Fruit fly (Drosophila melanogaster) whole organism, embryonic: ENCODE results near the gene CG14220.
A peak's percentile ranks its signal among the peaks of the same experiment; 100 is the strongest.

Experiments
- B-H2 ChIP-seq: fragments of 200-800 bp; sonication (Bioruptor generic); optimal IDR thresholded peaks from 2 replicates; lab custom pipeline; 2018; ENCODE audit warnings: missing biosample characterization, mild to moderate bottlenecking, missing genetic modification characterization
- CG10267 ChIP-seq: fragments of 200-800 bp; sonication (Bioruptor generic); optimal IDR thresholded peaks from 2 replicates; lab custom pipeline; 2018; ENCODE audit warnings: missing biosample characterization, mild to moderate bottlenecking, missing genetic modification characterization, moderate library complexity
- CG10462 ChIP-seq: fragments of 200-800 bp; sonication (Bioruptor generic); optimal IDR thresholded peaks from 2 replicates; lab custom pipeline; 2016; ENCODE audit warnings: missing biosample characterization, missing genetic modification characterization
- CG12071 ChIP-seq: fragments of 200-800 bp; sonication (Bioruptor generic); optimal IDR thresholded peaks from 3 replicates; lab custom pipeline; 2018; ENCODE audit warnings: missing biosample characterization, mild to moderate bottlenecking, missing genetic modification characterization
- CG13894 ChIP-seq: fragments of 200-800 bp; sonication (Bioruptor generic); optimal IDR thresholded peaks from 3 replicates; lab custom pipeline; 2018; ENCODE audit warnings: missing biosample characterization, mild to moderate bottlenecking, missing genetic modification characterization, moderate library complexity
- CG14014 ChIP-seq: fragments of 200-800 bp; sonication (Bioruptor generic); IDR thresholded peaks from 2 replicates; pipeline ENCODE4 v1.3.6; 2022; ENCODE audit warnings: missing biosample characterization, missing genetic modification characterization
- CG15011 ChIP-seq: fragments of 200-800 bp; sonication (Bioruptor generic); optimal IDR thresholded peaks from 3 replicates; lab custom pipeline; 2018; ENCODE audit warnings: missing biosample characterization, mild to moderate bottlenecking, missing genetic modification characterization
- CG15269 ChIP-seq: fragments of 200-800 bp; sonication (Bioruptor generic); optimal IDR thresholded peaks from 2 replicates; lab custom pipeline; 2018; ENCODE audit warnings: missing biosample characterization, mild to moderate bottlenecking, missing genetic modification characterization, moderate library complexity
- CG1529 ChIP-seq: fragments of 200-800 bp; sonication (Bioruptor generic); optimal IDR thresholded peaks from 3 replicates; lab custom pipeline; 2018; ENCODE audit warnings: missing biosample characterization, missing genetic modification characterization
- CG15696 ChIP-seq: fragments of 200-800 bp; sonication (Bioruptor generic); optimal IDR thresholded peaks from 2 replicates; lab custom pipeline; 2019; ENCODE audit warnings: missing biosample characterization, mild to moderate bottlenecking, missing genetic modification characterization, moderate library complexity
- CG18619 ChIP-seq: fragments of 200-800 bp; sonication (Bioruptor generic); optimal IDR thresholded peaks from 3 replicates; lab custom pipeline; 2017; ENCODE audit warnings: missing biosample characterization, mild to moderate bottlenecking, missing genetic modification characterization
- CG2875 ChIP-seq: fragments of 200-800 bp; sonication (Bioruptor generic); optimal IDR thresholded peaks from 2 replicates; lab custom pipeline; 2017; ENCODE audit warnings: missing biosample characterization, mild to moderate bottlenecking, missing genetic modification characterization, missing genetic modification reagents
- CG30431 ChIP-seq: fragments of 200-800 bp; sonication (Bioruptor generic); optimal IDR thresholded peaks from 2 replicates; lab custom pipeline; 2017; ENCODE audit warnings: missing biosample characterization, missing genetic modification characterization
- CG3995 ChIP-seq: fragments of 200-800 bp; sonication (Bioruptor generic); optimal IDR thresholded peaks from 3 replicates; lab custom pipeline; 2016; ENCODE audit warnings: missing biosample characterization, missing genetic modification characterization
- CG4424 ChIP-seq: fragments of 200-800 bp; sonication (Bioruptor generic); optimal IDR thresholded peaks from 3 replicates; lab custom pipeline; 2016; ENCODE audit warnings: missing biosample characterization, missing genetic modification characterization
- CG4854 ChIP-seq: fragments of 200-800 bp; sonication (Bioruptor generic); optimal IDR thresholded peaks from 2 replicates; lab custom pipeline; 2016; ENCODE audit warnings: missing biosample characterization, missing genetic modification characterization, inconsistent platforms
- CG9797 ChIP-seq: fragments of 200-800 bp; sonication (Bioruptor generic); optimal IDR thresholded peaks from 3 replicates; lab custom pipeline; 2018; ENCODE audit warnings: missing biosample characterization, mild to moderate bottlenecking, missing genetic modification characterization
- Dek ChIP-seq: fragments of 200-800 bp; sonication (Bioruptor generic); optimal IDR thresholded peaks from 3 replicates; lab custom pipeline; 2019; ENCODE audit warnings: missing biosample characterization, mild to moderate bottlenecking, missing genetic modification characterization, moderate library complexity
- Dip2 ChIP-seq: fragments of 200-800 bp; sonication (Bioruptor generic); IDR thresholded peaks from 2 replicates; pipeline ENCODE4 v1.3.6; 2022; ENCODE audit warnings: missing biosample characterization, missing genetic modification characterization
- Dp ChIP-seq: fragments of 200-800 bp; sonication (Bioruptor generic); optimal IDR thresholded peaks from 2 replicates; lab custom pipeline; 2018; ENCODE audit warnings: missing biosample characterization, mild to moderate bottlenecking, missing genetic modification characterization, moderate library complexity
- E2f1 ChIP-seq: fragments of 200-800 bp; sonication (Bioruptor generic); IDR thresholded peaks from 2 replicates; pipeline ENCODE4 v1.3.6; 2022; ENCODE audit warnings: missing biosample characterization, missing genetic modification characterization
- HLH3B ChIP-seq: fragments of 200-800 bp; sonication (Bioruptor generic); IDR thresholded peaks from 2 replicates; pipeline ENCODE4 v1.3.6; 2022; ENCODE audit warnings: missing biosample characterization, missing genetic modification characterization
- Hmx ChIP-seq: fragments of 200-800 bp; sonication (Bioruptor generic); optimal IDR thresholded peaks from 2 replicates; lab custom pipeline; 2016; ENCODE audit warnings: missing biosample characterization, missing genetic modification characterization
- Hr3 ChIP-seq: fragments of 200-800 bp; sonication (Bioruptor generic); optimal IDR thresholded peaks from 3 replicates; lab custom pipeline; 2016; ENCODE audit warnings: missing biosample characterization, missing genetic modification characterization
- Hr39 ChIP-seq: fragments of >200 bp; optimal IDR thresholded peaks from 2 replicates; lab custom pipeline; 2017
- Jarid2 ChIP-seq: fragments of 200-800 bp; sonication (Bioruptor generic); optimal IDR thresholded peaks from 3 replicates; lab custom pipeline; 2017; ENCODE audit warnings: mild to moderate bottlenecking, missing biosample characterization, missing genetic modification reagents, missing genetic modification characterization
- Lpt ChIP-seq: fragments of >200 bp; optimal IDR thresholded peaks from 2 replicates; lab custom pipeline; 2018; ENCODE audit warnings: missing biosample characterization, missing genetic modification characterization
- Mrtf ChIP-seq: fragments of 200-800 bp; sonication (Bioruptor generic); IDR thresholded peaks from 3 replicates; pipeline ENCODE4 v1.3.6; 2022; ENCODE audit warnings: missing biosample characterization, missing genetic modification characterization
- Side ChIP-seq: fragments of 200-800 bp; sonication (Bioruptor generic); optimal IDR thresholded peaks from 2 replicates; lab custom pipeline; 2016; ENCODE audit warnings: missing biosample characterization, missing genetic modification characterization
- Sry-δ ChIP-seq: fragments of 200-800 bp; sonication (Bioruptor generic); optimal IDR thresholded peaks from 2 replicates; lab custom pipeline; 2016; ENCODE audit warnings: missing biosample characterization, missing genetic modification characterization
- Trl ChIP-seq, 3 experiments: fragments of >200 bp in 2 of 3; fragments of 200-800 bp in 1 of 3; sonication (Bioruptor generic) in 1 of 3; optimal IDR thresholded peaks; 2 replicates in 1 of 3; 3 replicates in 2 of 3; lab custom pipeline; 2016 to 2017; ENCODE audit warnings: missing biosample characterization in 1 of 3, missing genetic modification characterization in 1 of 3
- ara ChIP-seq: fragments of 200-800 bp; sonication (Bioruptor generic); IDR thresholded peaks from 2 replicates; pipeline ENCODE4 v1.3.6; 2022; ENCODE audit warnings: missing biosample characterization, missing genetic modification characterization
- ase ChIP-seq: fragments of 200-800 bp; sonication (Bioruptor generic); IDR thresholded peaks from 3 replicates; pipeline ENCODE4 v1.3.6; 2022; ENCODE audit warnings: missing biosample characterization, missing genetic modification characterization
- bbx ChIP-seq: fragments of 200-800 bp; sonication (Bioruptor generic); IDR thresholded peaks from 2 replicates; pipeline ENCODE4 v1.3.6; 2022; ENCODE audit warnings: missing biosample characterization, missing genetic modification characterization; ENCODE audit not compliant: partially characterized antibody
- bowl ChIP-seq: fragments of 200-800 bp; sonication (Bioruptor generic); IDR thresholded peaks from 2 replicates; pipeline ENCODE4 v1.3.6; 2022; ENCODE audit warnings: missing biosample characterization, missing genetic modification characterization
- cato ChIP-seq: fragments of 200-800 bp; sonication (Bioruptor generic); optimal IDR thresholded peaks from 2 replicates; lab custom pipeline; 2016; ENCODE audit warnings: missing biosample characterization, missing genetic modification characterization, borderline replicate concordance
- fru ChIP-seq: fragments of >200 bp; optimal IDR thresholded peaks from 2 replicates; lab custom pipeline; 2017
- gcm2 ChIP-seq: fragments of 200-800 bp; sonication (Bioruptor generic); optimal IDR thresholded peaks from 2 replicates; lab custom pipeline; 2016; ENCODE audit warnings: missing biosample characterization, missing genetic modification characterization
- grn ChIP-seq: fragments of 200-800 bp; sonication (Bioruptor generic); optimal IDR thresholded peaks from 3 replicates; lab custom pipeline; 2017; ENCODE audit warnings: missing biosample characterization, missing genetic modification characterization
- gro ChIP-seq: fragments of 200-800 bp; sonication (Bioruptor generic); optimal IDR thresholded peaks from 2 replicates; lab custom pipeline; 2016; ENCODE audit warnings: missing biosample characterization, missing genetic modification characterization
- gt ChIP-seq: fragments of 200-800 bp; sonication (Bioruptor generic); IDR thresholded peaks from 2 replicates; pipeline ENCODE4 v1.3.6; 2022; ENCODE audit warnings: missing biosample characterization, missing genetic modification characterization
- jumu ChIP-seq: fragments of 200-800 bp; sonication (Bioruptor generic); optimal IDR thresholded peaks from 3 replicates; lab custom pipeline; 2016; ENCODE audit warnings: missing biosample characterization, missing genetic modification characterization
- kay ChIP-seq: fragments of 200-800 bp; sonication (Bioruptor generic); optimal IDR thresholded peaks from 2 replicates; lab custom pipeline; 2016; ENCODE audit warnings: missing biosample characterization, missing genetic modification characterization
- ken ChIP-seq: fragments of 200-800 bp; sonication (Bioruptor generic); IDR thresholded peaks from 3 replicates; pipeline ENCODE4 v1.3.6; 2022; ENCODE audit warnings: missing biosample characterization, missing genetic modification characterization
- kni ChIP-seq: fragments of 200-800 bp; sonication (Bioruptor generic); optimal IDR thresholded peaks from 3 replicates; lab custom pipeline; 2017; ENCODE audit warnings: mild to moderate bottlenecking, missing biosample characterization, missing genetic modification reagents, missing genetic modification characterization
- nerfin-2 ChIP-seq: fragments of 200-800 bp; sonication (Bioruptor generic); IDR thresholded peaks from 2 replicates; pipeline ENCODE4 v1.3.6; 2022; ENCODE audit warnings: missing biosample characterization, missing genetic modification characterization; ENCODE audit not compliant: partially characterized antibody
- pita ChIP-seq: fragments of 200-800 bp; sonication (Bioruptor generic); optimal IDR thresholded peaks from 2 replicates; lab custom pipeline; 2017; ENCODE audit warnings: missing biosample characterization, mild to moderate bottlenecking, missing genetic modification characterization
- schlank ChIP-seq: fragments of 200-800 bp; sonication (Bioruptor generic); optimal IDR thresholded peaks from 2 replicates; lab custom pipeline; 2018; ENCODE audit warnings: missing biosample characterization, mild to moderate bottlenecking, missing genetic modification characterization
- sisA ChIP-seq: fragments of 200-800 bp; sonication (Bioruptor generic); IDR thresholded peaks from 2 replicates; pipeline ENCODE4 v1.3.6; 2022; ENCODE audit warnings: missing biosample characterization, missing genetic modification characterization
- sna ChIP-seq: fragments of 200-800 bp; sonication (Bioruptor generic); IDR thresholded peaks from 2 replicates; pipeline ENCODE4 v1.3.6; 2022; ENCODE audit warnings: missing biosample characterization, missing genetic modification characterization; ENCODE audit not compliant: partially characterized antibody
- stwl ChIP-seq: fragments of 200-800 bp; sonication (Bioruptor generic); optimal IDR thresholded peaks from 3 replicates; lab custom pipeline; 2018; ENCODE audit warnings: missing biosample characterization, mild to moderate bottlenecking, missing genetic modification characterization, moderate library complexity
- trem ChIP-seq: fragments of 200-800 bp; optimal IDR thresholded peaks from 3 replicates; lab custom pipeline; 2019; ENCODE audit warnings: missing biosample characterization, mild to moderate bottlenecking, missing genetic modification characterization, moderate library complexity

The CG14220 gene

dm6 chrX:19604997-19605396 is 3.3 kb upstream of the CG14220 start, which contains the start of gene CG14207 (continued):
- no peak for TF ChIP-seq CG10267
- TF ChIP-seq gcm2 (GFP tag; lab: Kevin White, UChicago): no peak
- TF ChIP-seq CG15696: no peak
- no peak for TF ChIP-seq Trl (optimal IDR thresholded peaks at IDR 0.05; lab: Kevin White, UChicago)
- TF ChIP-seq Trl (GFP tag; optimal IDR thresholded peaks at IDR 0.05; lab: Kevin White, UChicago): peak; percentile 7
- peak; percentile 80 for TF ChIP-seq bbx
- no peak for TF ChIP-seq pita (GFP tag; lab: Kevin White, UChicago)
- no peak for TF ChIP-seq Hmx (GFP tag; lab: Kevin White, UChicago)
- TF ChIP-seq gt (GFP tag; lab: Robert Waterston, UW): no peak
- peak; percentile 31 for TF ChIP-seq CG15269
- TF ChIP-seq sisA (GFP tag; lab: Robert Waterston, UW): no peak
- no peak for TF ChIP-seq CG4424 (GFP tag; lab: Kevin White, UChicago)
- no peak for TF ChIP-seq Dip2 (GFP tag; lab: Robert Waterston, UW)
- TF ChIP-seq E2f1 (GFP tag; lab: Robert Waterston, UW): no peak
- TF ChIP-seq ase (GFP tag; lab: Robert Waterston, UW): no peak
- peak; percentile 40 for TF ChIP-seq Sry-δ (GFP tag; lab: Kevin White, UChicago)
- no peak for TF ChIP-seq ken
- TF ChIP-seq schlank (tag; lab: Kevin White, UChicago): peak; percentile 10
- TF ChIP-seq B-H2 (GFP tag; lab: Kevin White, UChicago): peak; percentile 47
- TF ChIP-seq CG14014 (GFP tag; lab: Robert Waterston, UW): peak; percentile 35; the same call in 1 of the 2 replicates
- TF ChIP-seq Dp (GFP tag; lab: Kevin White, UChicago): peak; percentile 78
- no peak for TF ChIP-seq CG2875 (GFP tag; lab: Kevin White, UChicago)
- peak; percentile 83 for TF ChIP-seq nerfin-2 (GFP tag; lab: Robert Waterston, UW)
- TF ChIP-seq sna (GFP tag; lab: Robert Waterston, UW): peak; percentile 57; the same call in 1 of the 2 replicates
- TF ChIP-seq cato (GFP tag; lab: Kevin White, UChicago): no peak
- TF ChIP-seq Hr3 (GFP tag; lab: Kevin White, UChicago): no peak
- TF ChIP-seq fru (lab: Kevin White, UChicago): no peak
- TF ChIP-seq kni (GFP tag; lab: Kevin White, UChicago): no peak
- peak; percentile 73 for TF ChIP-seq stwl
- TF ChIP-seq bowl: no peak
- no peak for TF ChIP-seq kay (GFP tag; lab: Kevin White, UChicago)
- TF ChIP-seq CG1529 (GFP tag; lab: Kevin White, UChicago): peak; percentile 6
- TF ChIP-seq CG3995 (GFP tag; lab: Kevin White, UChicago): no peak
- peak; percentile 14 for TF ChIP-seq Dek
- TF ChIP-seq grn (GFP tag; lab: Kevin White, UChicago): no peak
- peak; percentile 36 for TF ChIP-seq CG12071 (GFP tag; lab: Kevin White, UChicago)
- TF ChIP-seq Hr39 (lab: Kevin White, UChicago): no peak
- TF ChIP-seq CG15011 (GFP tag; lab: Kevin White, UChicago): no peak
- TF ChIP-seq gro (GFP tag; lab: Kevin White, UChicago): peak; percentile 51
- peak; percentile 29 for TF ChIP-seq trem
- TF ChIP-seq CG13894 (tag; lab: Kevin White, UChicago): peak; percentile 52
- TF ChIP-seq Side: no peak
- TF ChIP-seq Jarid2: peak; percentile 77
- TF ChIP-seq CG9797 (GFP tag; lab: Kevin White, UChicago): no peak
- TF ChIP-seq CG10462 (GFP tag; lab: Kevin White, UChicago): no peak
- no peak for TF ChIP-seq HLH3B
- TF ChIP-seq CG4854 (GFP tag; lab: Kevin White, UChicago): no peak
- no peak for TF ChIP-seq Mrtf
- TF ChIP-seq CG18619 (GFP tag; lab: Kevin White, UChicago): no peak
- no peak for TF ChIP-seq CG30431
- no peak for TF ChIP-seq jumu (GFP tag; lab: Kevin White, UChicago)
- TF ChIP-seq ara (GFP tag; lab: Robert Waterston, UW): no peak
- no peak for TF ChIP-seq Lpt (GFP tag; lab: Kevin White, UChicago)
